Worm (Caenorhabditis elegans): ENCODE data around the gene mig-39.

DNA sequence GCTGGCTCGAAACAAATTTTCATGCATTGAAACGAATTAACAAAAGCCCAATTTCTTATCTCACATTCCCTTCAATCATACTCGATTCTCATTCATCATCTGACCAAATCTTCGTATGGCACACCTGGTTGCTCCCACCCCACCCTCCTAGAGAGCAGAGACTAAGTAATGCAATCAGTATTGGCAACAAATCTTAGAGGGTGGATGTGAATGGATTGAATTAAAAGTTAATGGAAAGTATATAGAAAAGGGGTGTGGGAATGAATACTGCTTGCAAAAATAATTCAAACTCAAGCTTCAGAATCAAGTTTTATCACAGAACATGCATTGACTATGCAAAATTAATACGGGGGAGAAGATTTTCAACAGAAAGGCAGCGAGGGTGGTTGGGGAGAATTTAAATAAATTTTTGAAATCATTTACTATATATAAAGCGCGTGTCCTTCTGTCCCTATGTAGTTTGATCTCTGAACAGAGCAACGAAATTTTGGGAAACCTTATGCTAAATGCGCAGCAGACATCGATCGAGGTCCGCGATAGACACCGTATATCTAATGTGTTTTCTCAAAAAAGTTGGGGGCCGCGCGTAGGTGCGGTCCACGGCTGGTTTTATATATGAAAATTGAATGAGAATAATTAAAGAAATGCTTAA is 28.9 kb upstream of the mig-39 start:
- TF ChIP-seq pqm-1 (tag; optimal IDR thresholded peaks at IDR 0.05) (no peak), pros-1 (tag; optimal IDR thresholded peaks at IDR 0.05) (no peak), rnt-1 (tag; optimal IDR thresholded peaks at IDR 0.05) (no peak), K09A11.1 (tag; optimal IDR thresholded peaks at IDR 0.05; ENCODE audit: insufficient read depth) (no peak), nhr-11 (tag; optimal IDR thresholded peaks at IDR 0.05) (no peak), elt-2 (tag; optimal IDR thresholded peaks at IDR 0.05) (no peak)

Data from whole organism, late embryonic.